Worm (Caenorhabditis elegans) whole organism, L3 larva: ENCODE results near the gene lgc-34.

Source experiments
- ZK546.5 ChIP-seq: sonication (generic microtip); optimal IDR thresholded peaks from 2 replicates; lab custom pipeline; 2017; ENCODE audit warnings: missing biosample characterization, missing genetic modification characterization
- aly-2 ChIP-seq: fragments of 150-350 bp; optimal IDR thresholded peaks from 2 replicates; lab custom pipeline; 2014; ENCODE audit warnings: missing biosample characterization, missing genetic modification characterization
- ama-1 ChIP-seq: fragments of 150-350 bp; optimal IDR thresholded peaks from 2 replicates; lab custom pipeline; 2018
- ceh-28 ChIP-seq: fragments of 150-350 bp; optimal IDR thresholded peaks from 2 replicates; lab custom pipeline; 2014; ENCODE audit warnings: missing biosample characterization, missing genetic modification reagents, missing genetic modification characterization
- ceh-9 ChIP-seq: sonication (generic microtip); optimal IDR thresholded peaks from 2 replicates; lab custom pipeline; 2018; ENCODE audit warnings: missing biosample characterization, missing genetic modification characterization
- daf-12 ChIP-seq: fragments of 150-350 bp; optimal IDR thresholded peaks from 2 replicates; lab custom pipeline; 2014; ENCODE audit warnings: missing biosample characterization, missing genetic modification reagents, missing genetic modification characterization
- egl-27 ChIP-seq: sonication (generic microtip); optimal IDR thresholded peaks from 4 replicates; lab custom pipeline; 2017; ENCODE audit warnings: missing biosample characterization, missing genetic modification reagents, missing genetic modification characterization
- eor-1 ChIP-seq, 2 experiments: fragments of 150-350 bp; optimal IDR thresholded peaks; 2 replicates each; lab custom pipeline; 2014 to 2018; ENCODE audit warnings: missing biosample characterization in 2 of 2, missing genetic modification characterization in 2 of 2
- fkh-10 ChIP-seq: sonication (generic microtip); optimal IDR thresholded peaks from 2 replicates; lab custom pipeline; 2017; ENCODE audit warnings: missing biosample characterization, missing genetic modification reagents, missing genetic modification characterization
- fkh-2 ChIP-seq: fragments of 150-350 bp; optimal IDR thresholded peaks from 2 replicates; lab custom pipeline; 2014; ENCODE audit warnings: missing biosample characterization, missing genetic modification reagents, missing genetic modification characterization
- fos-1 ChIP-seq: fragments of 150-350 bp; optimal IDR thresholded peaks from 2 replicates; lab custom pipeline; 2014; ENCODE audit warnings: missing biosample characterization, missing genetic modification characterization
- hmg-11 ChIP-seq: sonication (generic microtip); optimal IDR thresholded peaks from 2 replicates; lab custom pipeline; 2016; ENCODE audit warnings: missing genetic modification characterization, missing compliant biosample characterization
- jun-1 ChIP-seq: fragments of 150-350 bp; optimal IDR thresholded peaks from 2 replicates; lab custom pipeline; 2014; ENCODE audit warnings: missing biosample characterization, missing genetic modification reagents, missing genetic modification characterization
- lin-15B ChIP-seq: fragments of 150-350 bp; optimal IDR thresholded peaks from 2 replicates; lab custom pipeline; 2014; ENCODE audit warnings: missing biosample characterization, missing genetic modification characterization
- lsy-12 ChIP-seq: sonication (generic microtip); optimal IDR thresholded peaks from 2 replicates; lab custom pipeline; 2016; ENCODE audit warnings: mild to moderate bottlenecking, missing genetic modification characterization, missing compliant biosample characterization
- nfya-1 ChIP-seq: sonication (generic microtip); optimal IDR thresholded peaks from 2 replicates; lab custom pipeline; 2017; ENCODE audit warnings: missing genetic modification characterization, mild to moderate bottlenecking, missing compliant biosample characterization, antibody characterized with exemption, moderate library complexity; ENCODE audit not compliant: insufficient read depth
- nhr-11 ChIP-seq: fragments of 150-350 bp; optimal IDR thresholded peaks from 2 replicates; lab custom pipeline; 2014; ENCODE audit warnings: missing biosample characterization, missing genetic modification characterization
- nhr-12 ChIP-seq: fragments of 150-350 bp; optimal IDR thresholded peaks from 2 replicates; lab custom pipeline; 2014; ENCODE audit warnings: missing biosample characterization, missing genetic modification characterization
- nhr-23 ChIP-seq: fragments of 150-350 bp; optimal IDR thresholded peaks from 2 replicates; lab custom pipeline; 2014; ENCODE audit warnings: missing biosample characterization, missing genetic modification reagents, missing genetic modification characterization
- nhr-237 ChIP-seq: fragments of 150-350 bp; optimal IDR thresholded peaks from 2 replicates; lab custom pipeline; 2014; ENCODE audit warnings: missing biosample characterization, missing genetic modification characterization
- nhr-25 ChIP-seq: sonication (generic microtip); optimal IDR thresholded peaks from 2 replicates; lab custom pipeline; 2017; ENCODE audit warnings: missing biosample characterization, missing genetic modification characterization
- nhr-28 ChIP-seq: fragments of 150-350 bp; optimal IDR thresholded peaks from 2 replicates; lab custom pipeline; 2014; ENCODE audit warnings: missing biosample characterization, missing genetic modification characterization
- nhr-43 ChIP-seq: sonication (generic microtip); optimal IDR thresholded peaks from 2 replicates; lab custom pipeline; 2016; ENCODE audit warnings: mild to moderate bottlenecking, missing genetic modification characterization, missing compliant biosample characterization; ENCODE audit not compliant: poor library complexity, severe bottlenecking
- nhr-67 ChIP-seq: fragments of 150-350 bp; optimal IDR thresholded peaks from 2 replicates; lab custom pipeline; 2014; ENCODE audit warnings: missing biosample characterization, missing genetic modification characterization
- nhr-76 ChIP-seq: fragments of 150-350 bp; sonication (generic microtip); optimal IDR thresholded peaks from 5 replicates; lab custom pipeline; 2014; ENCODE audit warnings: missing biosample characterization, missing genetic modification characterization
- nhr-77 ChIP-seq: fragments of 150-350 bp; optimal IDR thresholded peaks from 2 replicates; lab custom pipeline; 2014; ENCODE audit warnings: missing biosample characterization, missing genetic modification characterization
- pqm-1 ChIP-seq: fragments of 150-350 bp; optimal IDR thresholded peaks from 2 replicates; lab custom pipeline; 2017; ENCODE audit warnings: missing biosample characterization, missing genetic modification characterization, inconsistent platforms
- skn-1 ChIP-seq: fragments of 150-350 bp; optimal IDR thresholded peaks from 2 replicates; lab custom pipeline; 2014; ENCODE audit warnings: missing biosample characterization, missing genetic modification characterization
- snpc-4 ChIP-seq: fragments of 150-350 bp; optimal IDR thresholded peaks from 2 replicates; lab custom pipeline; 2014; ENCODE audit warnings: missing biosample characterization, missing genetic modification characterization
- unc-62 ChIP-seq: fragments of 150-350 bp; sonication (generic microtip); optimal IDR thresholded peaks from 4 replicates; lab custom pipeline; 2014; ENCODE audit warnings: missing biosample characterization, missing genetic modification reagents, missing genetic modification characterization
- zag-1 ChIP-seq: fragments of 150-350 bp; optimal IDR thresholded peaks from 2 replicates; lab custom pipeline; 2014; ENCODE audit warnings: missing biosample characterization, missing genetic modification characterization
- ztf-11 ChIP-seq: fragments of 150-350 bp; optimal IDR thresholded peaks from 2 replicates; lab custom pipeline; 2014; ENCODE audit warnings: missing biosample characterization, missing genetic modification characterization
- ztf-4 ChIP-seq: fragments of 150-350 bp; optimal IDR thresholded peaks from 2 replicates; lab custom pipeline; 2014; ENCODE audit warnings: missing biosample characterization, missing genetic modification characterization

Gene lgc-34

ce11 chrII:568776-569175 lies 42.4 kb downstream of the lgc-34 start, which contains the start of gene W08F4.5:
TSS of gene W08F4.5 (minus strand) at chrII:568876.
- TF ChIP-seq hmg-11 (tag; lab: Kevin White, UChicago) (no peak), nhr-77 (tag; lab: Kevin White, UChicago) (no peak), egl-27 (tag; lab: Kevin White, UChicago) (no peak), ztf-11 (tag; lab: Kevin White, UChicago) (no peak), ceh-28 (tag; lab: Kevin White, UChicago) (peak; percentile 40), ceh-9 (tag; lab: Kevin White, UChicago) (no peak), nhr-23 (tag; lab: Kevin White, UChicago) (peak; percentile 48), ztf-4 (tag; lab: Kevin White, UChicago) (no peak), ZK546.5 (tag; lab: Kevin White, UChicago) (no peak), fos-1 (tag; lab: Kevin White, UChicago) (no peak), nhr-237 (tag; lab: Kevin White, UChicago) (no peak)

- TF ChIP-seq snpc-4, result no peak
- no peak for TF ChIP-seq fkh-2 (tag; lab: Kevin White, UChicago)
- TF ChIP-seq fkh-10, result no peak
- no peak for TF ChIP-seq nhr-12
- TF ChIP-seq unc-62 (GFP tag; lab: Kevin White, UChicago), result no peak
- TF ChIP-seq daf-12 (tag; lab: Kevin White, UChicago), result no peak
- no peak for TF ChIP-seq ZK546.5 (tag; lab: Kevin White, UChicago)
- no peak for TF ChIP-seq ceh-9 (tag; lab: Kevin White, UChicago)
- no peak for TF ChIP-seq hmg-11 (tag; lab: Kevin White, UChicago)
- no peak for TF ChIP-seq nhr-28 (tag; lab: Kevin White, UChicago)
- TF ChIP-seq ama-1 (lab: Kevin White, UChicago), result no peak
- TF ChIP-seq nfya-1, result no peak
- no peak for TF ChIP-seq fos-1 (tag; lab: Kevin White, UChicago)
- no peak for TF ChIP-seq lsy-12 (tag; lab: Kevin White, UChicago)
- no peak for TF ChIP-seq nhr-77 (tag; lab: Kevin White, UChicago)
- TF ChIP-seq jun-1, result no peak
- TF ChIP-seq zag-1, result no peak
- TF ChIP-seq nhr-23 (tag; lab: Kevin White, UChicago), result no peak
- no peak for TF ChIP-seq nhr-67 (tag; lab: Kevin White, UChicago)
- TF ChIP-seq ztf-11 (tag; lab: Kevin White, UChicago), result no peak
Observed at ce11 chrII:572010-572409, 45.6 kb downstream of the lgc-34 start, which contains the start of gene mlt-8. TSS of gene mlt-8 (minus strand) at chrII:572110.

ce11 chrII:574064-574463 lies 47.7 kb downstream of the lgc-34 start:
- TF ChIP-seq fos-1 (tag; lab: Kevin White, UChicago) (no peak), fkh-2 (tag; lab: Kevin White, UChicago) (no peak), zag-1 (no peak), nhr-77 (tag; lab: Kevin White, UChicago) (no peak), lin-15B (no peak), nfya-1 (no peak), nhr-25 (tag; lab: Kevin White, UChicago) (peak; percentile 61), skn-1 (tag; lab: Kevin White, UChicago) (no peak), hmg-11 (tag; lab: Kevin White, UChicago) (no peak), lsy-12 (tag; lab: Kevin White, UChicago) (no peak), jun-1 (no peak), pqm-1 (no peak), nhr-23 (tag; lab: Kevin White, UChicago) (peak; percentile 78)

ce11 chrII:577632-578031 lies 51.3 kb downstream of the lgc-34 start, which contains the start of gene W08F4.7:
TSS of gene W08F4.7 (minus strand) at chrII:577732.
- TF ChIP-seq ceh-28 (tag; lab: Kevin White, UChicago), result no peak
- no peak for TF ChIP-seq nhr-77 (tag; lab: Kevin White, UChicago)
- no peak for TF ChIP-seq egl-27 (tag; lab: Kevin White, UChicago)

- TF ChIP-seq nhr-28 (tag; lab: Kevin White, UChicago) (no peak), nhr-25 (tag; lab: Kevin White, UChicago) (no peak), ceh-9 (tag; lab: Kevin White, UChicago) (no peak), skn-1 (tag; lab: Kevin White, UChicago) (no peak), nhr-11 (no peak), nhr-43 (tag; lab: Kevin White, UChicago) (no peak), ceh-28 (tag; lab: Kevin White, UChicago) (no peak), eor-1 (tag; optimal IDR thresholded peaks at IDR 0.05; lab: Kevin White, UChicago) (no peak), nhr-76 (no peak), ZK546.5 (tag; lab: Kevin White, UChicago) (no peak), aly-2 (tag; lab: Kevin White, UChicago) (no peak)
Observed at ce11 chrII:578803-579202, 52.4 kb downstream of the lgc-34 start.
